Fruit fly (Drosophila melanogaster): ENCODE data around the gene CycY.

The CycY gene

DNA sequence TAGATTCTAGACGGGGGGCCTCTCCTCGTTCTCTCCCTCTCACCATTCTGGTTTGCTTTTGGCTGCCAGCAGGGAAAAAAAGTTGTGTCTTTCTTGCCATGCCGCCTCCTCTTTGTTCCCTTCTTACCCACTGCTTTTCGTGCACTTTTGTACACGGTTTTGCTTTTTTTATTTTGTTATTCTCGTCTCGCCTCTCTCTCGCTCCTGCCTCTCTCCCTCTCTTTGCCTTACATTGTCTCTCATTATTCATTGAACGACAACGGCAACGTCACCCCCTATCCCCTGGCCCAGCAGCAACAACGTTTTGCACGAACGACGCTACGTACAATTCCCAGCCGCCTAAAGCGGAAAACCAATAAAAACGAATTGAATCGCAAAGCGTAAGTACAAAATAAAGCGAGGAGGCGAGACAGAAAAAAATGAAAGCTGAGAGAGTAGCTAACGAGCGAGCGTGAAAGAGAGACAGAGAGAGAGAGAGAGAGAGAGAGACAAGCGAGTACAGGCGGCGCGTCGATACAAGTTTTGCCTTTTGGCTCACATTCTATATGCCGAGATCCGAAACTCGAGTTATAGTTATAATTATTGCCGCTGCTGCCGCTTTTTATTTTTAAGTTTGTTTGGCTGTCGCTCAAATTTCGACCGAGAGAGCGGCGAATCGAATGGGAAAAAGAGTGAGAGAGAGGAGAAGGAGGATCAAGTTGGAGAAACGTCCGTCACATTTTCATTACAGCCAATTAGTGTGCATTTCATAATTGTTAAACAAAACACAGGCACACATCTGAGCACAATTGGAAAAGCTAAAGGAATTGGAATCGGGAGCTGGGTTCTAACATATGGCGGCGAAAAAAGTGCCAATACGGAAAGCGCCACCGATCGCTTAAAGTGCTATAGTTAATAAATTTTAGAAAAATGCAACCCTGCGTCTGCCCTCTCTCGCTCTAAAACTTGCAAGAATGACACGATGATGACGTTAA, 6.6 kb downstream of the CycY start (continued):
- TF ChIP-seq Atf6 (GFP tag; IDR thresholded peaks at IDR 0.05) (0 out of 2 replicates have a peak, but pooled peaks have one; percentile 12), disco-r (GFP tag; optimal IDR thresholded peaks at IDR 0.05) (no peak), CG8359 (GFP tag; optimal IDR thresholded peaks at IDR 0.05; ENCODE audit: borderline replicate concordance) (no peak), CG1602 (GFP tag; optimal IDR thresholded peaks at IDR 0.05) (no peak), CG32532 (GFP tag; IDR thresholded peaks at IDR 0.05) (peak; percentile 17; the same call in 1 of the 2 replicates), crol (GFP tag; IDR thresholded peaks at IDR 0.05) (peak; percentile 100), CHES-1-like (GFP tag; optimal IDR thresholded peaks at IDR 0.05) (peak; percentile 24), slp2 (GFP tag; optimal IDR thresholded peaks at IDR 0.05) (no peak), slbo (GFP tag; IDR thresholded peaks at IDR 0.05) (no peak), CG7745 (tag; optimal IDR thresholded peaks at IDR 0.05) (no peak), fru (optimal IDR thresholded peaks at IDR 0.05) (no peak), CG6654 (GFP tag; optimal IDR thresholded peaks at IDR 0.05) (no peak), scrt (GFP tag; optimal IDR thresholded peaks at IDR 0.05) (peak; percentile 22), MESR4 (GFP tag; optimal IDR thresholded peaks at IDR 0.05) (no peak), CG18599 (GFP tag; optimal IDR thresholded peaks at IDR 0.05) (peak; percentile 21), Rfx (GFP tag; IDR thresholded peaks at IDR 0.05) (no peak), CG13424 (tag; optimal IDR thresholded peaks at IDR 0.05) (no peak), CG32772 (GFP tag; IDR thresholded peaks at IDR 0.05) (peak; percentile 52), cas (GFP tag; IDR thresholded peaks at IDR 0.05) (no peak), chinmo (GFP tag; IDR thresholded peaks at IDR 0.05; ENCODE audit: partially characterized antibody) (peak; percentile 91; the same call in 2 of the 4 replicates), Hmr (GFP tag; optimal IDR thresholded peaks at IDR 0.05) (no peak), CG31365 (tag; optimal IDR thresholded peaks at IDR 0.05) (no peak), Hr39 (optimal IDR thresholded peaks at IDR 0.05) (no peak), C15 (GFP tag; IDR thresholded peaks at IDR 0.05) (no peak), CG30020 (tag; optimal IDR thresholded peaks at IDR 0.05) (no peak), CG30431 (GFP tag; optimal IDR thresholded peaks at IDR 0.05) (no peak), CG42726 (GFP tag; IDR thresholded peaks at IDR 0.05; ENCODE audit: partially characterized antibody) (0 out of 2 replicates have a peak, but pooled peaks have one; percentile 44), CG3838 (GFP tag; optimal IDR thresholded peaks at IDR 0.05) (no peak), CG9932 (GFP tag; IDR thresholded peaks at IDR 0.05) (no peak), CG10565 (GFP tag; optimal IDR thresholded peaks at IDR 0.05) (no peak), dpn (GFP tag; optimal IDR thresholded peaks at IDR 0.05) (peak in 1 of 2 experiments; percentile 7), zfh1 (GFP tag; IDR thresholded peaks at IDR 0.05) (no peak), CG10431 (GFP tag; optimal IDR thresholded peaks at IDR 0.05) (no peak), CG12104 (GFP tag; optimal IDR thresholded peaks at IDR 0.05) (no peak), CG13296 (GFP tag; optimal IDR thresholded peaks at IDR 0.05) (no peak), esg (GFP tag; conservative IDR thresholded peaks at IDR 0.05) (no peak), CG13894 (tag; optimal IDR thresholded peaks at IDR 0.05) (peak; percentile 68), CG34422 (GFP tag; IDR thresholded peaks at IDR 0.05) (peak; percentile 13; the same call in 1 of the 3 replicates), insv (GFP tag; optimal IDR thresholded peaks at IDR 0.05) (peak in 1 of 2 experiments; percentile 82), Hr78 (GFP tag; optimal IDR thresholded peaks at IDR 0.05) (no peak), ap (GFP tag; IDR thresholded peaks at IDR 0.05) (no peak), Poxn (GFP tag; IDR thresholded peaks at IDR 0.05) (no peak), Ravus (GFP tag; IDR thresholded peaks at IDR 0.05) (no peak), Hand (GFP tag; optimal IDR thresholded peaks at IDR 0.05) (no peak), dmrt99B (tag; optimal IDR thresholded peaks at IDR 0.05) (no peak), Fer3 (tag; optimal IDR thresholded peaks at IDR 0.05) (no peak), Fer2 (tag; optimal IDR thresholded peaks at IDR 0.05) (no peak), Blimp-1 (GFP tag; optimal IDR thresholded peaks at IDR 0.05) (no peak), tin (GFP tag; optimal IDR thresholded peaks at IDR 0.05) (no peak)

Data from whole organism, embryonic.